Fruit fly (Drosophila melanogaster) whole organism, adult: Measurements from ENCODE around the gene srl.

Source experiments
- CG12768 ChIP-seq: fragments of 200-800 bp; sonication (Bioruptor generic); optimal IDR thresholded peaks from 2 replicates; lab custom pipeline; 2017; ENCODE audit warnings: missing biosample characterization, missing genetic modification characterization, mild to moderate bottlenecking, moderate library complexity, missing genetic modification reagents
- CG1620 ChIP-seq: fragments of 200-800 bp; sonication (Bioruptor generic); optimal IDR thresholded peaks from 2 replicates; lab custom pipeline; 2016; ENCODE audit warnings: missing biosample characterization, missing genetic modification characterization
- CG33017 ChIP-seq: fragments of 200-800 bp; sonication (Bioruptor generic); optimal IDR thresholded peaks from 2 replicates; lab custom pipeline; 2018; ENCODE audit warnings: missing biosample characterization, mild to moderate bottlenecking, missing genetic modification characterization, moderate library complexity
- CG7045 ChIP-seq: fragments of 200-800 bp; sonication (Bioruptor generic); optimal IDR thresholded peaks from 2 replicates; lab custom pipeline; 2017; ENCODE audit warnings: missing biosample characterization, mild to moderate bottlenecking, missing genetic modification characterization
- Clk ChIP-seq: fragments of 200-800 bp; sonication (Bioruptor generic); optimal IDR thresholded peaks from 2 replicates; lab custom pipeline; 2017; ENCODE audit warnings: missing biosample characterization, missing genetic modification characterization
- Hr96 ChIP-seq: fragments of 200-800 bp; sonication (Bioruptor generic); optimal IDR thresholded peaks from 2 replicates; lab custom pipeline; 2016; ENCODE audit warnings: missing biosample characterization, missing genetic modification characterization
- Mnt ChIP-seq: fragments of 200-800 bp; sonication (Bioruptor generic); optimal IDR thresholded peaks from 2 replicates; lab custom pipeline; 2016; ENCODE audit warnings: missing biosample characterization, mild to moderate bottlenecking, missing genetic modification characterization
- bab1 ChIP-seq: fragments of 200-800 bp; sonication (Bioruptor generic); optimal IDR thresholded peaks from 3 replicates; lab custom pipeline; 2019; ENCODE audit warnings: missing biosample characterization, mild to moderate bottlenecking, missing genetic modification characterization, moderate library complexity
- cic ChIP-seq: fragments of 200-800 bp; sonication (Bioruptor generic); optimal IDR thresholded peaks from 2 replicates; lab custom pipeline; 2017; ENCODE audit warnings: missing biosample characterization, mild to moderate bottlenecking, missing genetic modification characterization, moderate library complexity
- cnc ChIP-seq, 2 experiments: fragments of >200 bp; optimal IDR thresholded peaks; 2 replicates each; lab custom pipeline; 2017
- kay ChIP-seq: fragments of 200-800 bp; sonication (Bioruptor generic); peaks from one replicate; lab custom pipeline; 2016; ENCODE audit warnings: missing biosample characterization, missing genetic modification characterization, borderline replicate concordance
- pad ChIP-seq: fragments of 200-800 bp; sonication (Bioruptor generic); optimal IDR thresholded peaks from 3 replicates; lab custom pipeline; 2017; ENCODE audit warnings: missing biosample characterization, missing genetic modification characterization, mild to moderate bottlenecking, moderate library complexity, missing genetic modification reagents
- tj ChIP-seq: fragments of 200-800 bp; sonication (Bioruptor generic); optimal IDR thresholded peaks from 3 replicates; lab custom pipeline; 2017; ENCODE audit warnings: missing biosample characterization, mild to moderate bottlenecking, missing genetic modification characterization, moderate library complexity

dm6 chr3R:4445083-4445482, 15.9 kb upstream of the srl start:
- TF ChIP-seq Clk (no peak), bab1 (GFP tag; lab: Kevin White, UChicago) (no peak), cnc (optimal IDR thresholded peaks at IDR 0.05; lab: Kevin White, UChicago) (no peak), CG1620 (GFP tag; lab: Kevin White, UChicago) (no peak), CG12768 (GFP tag; lab: Kevin White, UChicago) (no peak), CG33017 (no peak), pad (GFP tag; lab: Kevin White, UChicago) (no peak), Hr96 (GFP tag; lab: Kevin White, UChicago) (no peak), kay (GFP tag; lab: Kevin White, UChicago) (no peak), tj (GFP tag; lab: Kevin White, UChicago) (no peak), CG7045 (GFP tag; lab: Kevin White, UChicago) (no peak), Mnt (GFP tag; lab: Kevin White, UChicago) (no peak), cic (GFP tag; lab: Kevin White, UChicago) (no peak)
